Fruit fly (Drosophila melanogaster) whole organism, embryonic: ENCODE data around the gene Ilp7.

Experiments used
- Abd-B ChIP-seq: fragments of 200-800 bp; sonication (Bioruptor generic); optimal IDR thresholded peaks from 2 replicates; lab custom pipeline; 2018; ENCODE audit warnings: missing biosample characterization, mild to moderate bottlenecking, missing genetic modification characterization, moderate library complexity
- B-H2 ChIP-seq: fragments of 200-800 bp; sonication (Bioruptor generic); optimal IDR thresholded peaks from 2 replicates; lab custom pipeline; 2018; ENCODE audit warnings: missing biosample characterization, mild to moderate bottlenecking, missing genetic modification characterization
- CG10321 ChIP-seq: fragments of 200-800 bp; sonication (Bioruptor generic); IDR thresholded peaks from 2 replicates; pipeline ENCODE4 v1.3.6; 2022; ENCODE audit warnings: missing biosample characterization, missing genetic modification characterization
- CG10431 ChIP-seq: fragments of 200-800 bp; sonication (Bioruptor generic); optimal IDR thresholded peaks from 3 replicates; lab custom pipeline; 2018; ENCODE audit warnings: missing biosample characterization, mild to moderate bottlenecking, missing genetic modification characterization
- CG10543 ChIP-seq: fragments of 200-800 bp; sonication (Bioruptor generic); optimal IDR thresholded peaks from 3 replicates; lab custom pipeline; 2017; ENCODE audit warnings: missing biosample characterization, mild to moderate bottlenecking, missing genetic modification characterization, moderate library complexity
- CG10654 ChIP-seq: fragments of 200-800 bp; sonication (Bioruptor generic); optimal IDR thresholded peaks from 2 replicates; lab custom pipeline; 2016; ENCODE audit warnings: missing biosample characterization, missing genetic modification characterization
- CG11504 ChIP-seq: fragments of 200-800 bp; sonication (Bioruptor generic); optimal IDR thresholded peaks from 3 replicates; lab custom pipeline; 2019; ENCODE audit warnings: missing biosample characterization, mild to moderate bottlenecking, missing genetic modification characterization, moderate library complexity
- CG13123 ChIP-seq: fragments of 200-800 bp; sonication (Bioruptor generic); optimal IDR thresholded peaks from 2 replicates; lab custom pipeline; 2016; ENCODE audit warnings: missing biosample characterization, missing genetic modification characterization
- CG13775 ChIP-seq: fragments of 200-800 bp; sonication (Bioruptor generic); optimal IDR thresholded peaks from 3 replicates; lab custom pipeline; 2017; ENCODE audit warnings: missing biosample characterization, mild to moderate bottlenecking, missing genetic modification characterization
- CG18476 ChIP-seq: fragments of 200-800 bp; sonication (Bioruptor generic); optimal IDR thresholded peaks from 2 replicates; lab custom pipeline; 2016; ENCODE audit warnings: missing biosample characterization, mild to moderate bottlenecking, missing genetic modification characterization
- CG2199 ChIP-seq: fragments of 200-800 bp; sonication (Bioruptor generic); IDR thresholded peaks from 3 replicates; pipeline ENCODE4 v1.3.6; 2022; ENCODE audit warnings: missing biosample characterization, missing genetic modification characterization
- CG3065 ChIP-seq: fragments of 200-800 bp; sonication (Bioruptor generic); optimal IDR thresholded peaks from 2 replicates; lab custom pipeline; 2016; ENCODE audit warnings: missing biosample characterization, missing genetic modification characterization
- CG4707 ChIP-seq: fragments of 200-800 bp; sonication (Bioruptor generic); optimal IDR thresholded peaks from 2 replicates; lab custom pipeline; 2018; ENCODE audit warnings: missing biosample characterization, mild to moderate bottlenecking, missing genetic modification characterization, moderate library complexity
- CG6689 ChIP-seq: fragments of 200-800 bp; sonication (Bioruptor generic); IDR thresholded peaks from 2 replicates; pipeline ENCODE4 v1.3.6; 2022; ENCODE audit warnings: missing biosample characterization, missing genetic modification characterization
- CG6813 ChIP-seq: fragments of 200-800 bp; sonication (Bioruptor generic); optimal IDR thresholded peaks from 2 replicates; lab custom pipeline; 2017; ENCODE audit warnings: missing biosample characterization, missing genetic modification characterization, mild to moderate bottlenecking, moderate library complexity, missing genetic modification reagents
- CG7556 ChIP-seq: fragments of 200-800 bp; sonication (Bioruptor generic); optimal IDR thresholded peaks from 2 replicates; lab custom pipeline; 2017; ENCODE audit warnings: missing biosample characterization, mild to moderate bottlenecking, missing genetic modification characterization
- CG7987 ChIP-seq: fragments of 200-800 bp; sonication (Bioruptor generic); optimal IDR thresholded peaks from 2 replicates; lab custom pipeline; 2018; ENCODE audit warnings: missing biosample characterization, mild to moderate bottlenecking, missing genetic modification characterization, moderate library complexity
- CG8281 ChIP-seq: fragments of 200-800 bp; sonication (Bioruptor generic); optimal IDR thresholded peaks from 2 replicates; lab custom pipeline; 2018; ENCODE audit warnings: missing biosample characterization, mild to moderate bottlenecking, missing genetic modification characterization, moderate library complexity
- CG9876 ChIP-seq: fragments of 200-800 bp; sonication (Bioruptor generic); optimal IDR thresholded peaks from 2 replicates; lab custom pipeline; 2016; ENCODE audit warnings: missing biosample characterization, missing genetic modification characterization
- D ChIP-seq, 2 experiments: fragments of 200-800 bp in 1 of 2; fragments of >200 bp in 1 of 2; sonication (Bioruptor generic) in 1 of 2; optimal IDR thresholded peaks; 2 replicates in 1 of 2; 3 replicates in 1 of 2; lab custom pipeline; 2017; ENCODE audit warnings: mild to moderate bottlenecking in 1 of 2, missing biosample characterization in 1 of 2, missing genetic modification characterization in 1 of 2, missing genetic modification reagents in 1 of 2
- E2f1 ChIP-seq: fragments of 200-800 bp; sonication (Bioruptor generic); IDR thresholded peaks from 2 replicates; pipeline ENCODE4 v1.3.6; 2022; ENCODE audit warnings: missing biosample characterization, missing genetic modification characterization
- Ets65A ChIP-seq: fragments of 200-800 bp; sonication (Bioruptor generic); peaks from one replicate; lab custom pipeline; 2016; ENCODE audit warnings: missing biosample characterization, missing genetic modification characterization
- Fer1 ChIP-seq: fragments of 200-800 bp; sonication (Bioruptor generic); optimal IDR thresholded peaks from 2 replicates; lab custom pipeline; 2017; ENCODE audit warnings: missing biosample characterization, mild to moderate bottlenecking, missing genetic modification characterization
- Gsc ChIP-seq: fragments of 200-800 bp; sonication (Bioruptor generic); IDR thresholded peaks from 2 replicates; pipeline ENCODE4 v1.3.6; 2022; ENCODE audit warnings: missing biosample characterization, missing genetic modification characterization
- H2.0 ChIP-seq: fragments of 200-800 bp; sonication (Bioruptor generic); IDR thresholded peaks from 2 replicates; pipeline ENCODE4 v1.3.6; 2022; ENCODE audit warnings: missing biosample characterization, missing genetic modification characterization
- Hmx ChIP-seq: fragments of 200-800 bp; sonication (Bioruptor generic); optimal IDR thresholded peaks from 2 replicates; lab custom pipeline; 2016; ENCODE audit warnings: missing biosample characterization, missing genetic modification characterization
- Hr78 ChIP-seq, 2 experiments: fragments of 200-800 bp in 1 of 2; fragments of >200 bp in 1 of 2; sonication (Bioruptor generic) in 1 of 2; optimal IDR thresholded peaks; 2 replicates each; lab custom pipeline; 2017 to 2019; ENCODE audit warnings: missing biosample characterization in 2 of 2, missing genetic modification characterization in 2 of 2, mild to moderate bottlenecking in 1 of 2, moderate library complexity in 1 of 2
- MBD-R2 ChIP-seq: fragments of 200-800 bp; sonication (Bioruptor generic); IDR thresholded peaks from 2 replicates; pipeline ENCODE4 v1.3.6; 2022; ENCODE audit warnings: missing biosample characterization, missing genetic modification characterization
- Mad ChIP-seq: fragments of 200-800 bp; sonication (Bioruptor generic); optimal IDR thresholded peaks from 2 replicates; lab custom pipeline; 2016; ENCODE audit warnings: missing biosample characterization, missing genetic modification characterization
- Med ChIP-seq: fragments of 200-800 bp; sonication (Bioruptor generic); peaks from one replicate; lab custom pipeline; 2016; ENCODE audit warnings: missing biosample characterization, missing genetic modification characterization, mild to moderate bottlenecking, inconsistent platforms, moderate library complexity
- NK7.1 ChIP-seq: fragments of 200-800 bp; sonication (Bioruptor generic); optimal IDR thresholded peaks from 3 replicates; lab custom pipeline; 2016; ENCODE audit warnings: missing biosample characterization, missing genetic modification characterization
- Neu2 ChIP-seq: fragments of 200-800 bp; sonication (Bioruptor generic); optimal IDR thresholded peaks from 3 replicates; lab custom pipeline; 2016; ENCODE audit warnings: missing biosample characterization, missing genetic modification characterization, borderline replicate concordance
- Nf-YA ChIP-seq: fragments of 200-800 bp; sonication (Bioruptor generic); IDR thresholded peaks from 2 replicates; pipeline ENCODE4 v1.3.6; 2022; ENCODE audit warnings: missing biosample characterization, missing genetic modification characterization
- NfI ChIP-seq: fragments of 200-800 bp; sonication (Bioruptor generic); optimal IDR thresholded peaks from 3 replicates; lab custom pipeline; 2018; ENCODE audit warnings: missing biosample characterization, mild to moderate bottlenecking, missing genetic modification characterization, moderate library complexity
- Sry-β ChIP-seq: fragments of 200-800 bp; sonication (Bioruptor generic); optimal IDR thresholded peaks from 2 replicates; lab custom pipeline; 2018; ENCODE audit warnings: missing biosample characterization, mild to moderate bottlenecking, missing genetic modification characterization, moderate library complexity
- Usf ChIP-seq: fragments of 200-800 bp; sonication (Bioruptor generic); optimal IDR thresholded peaks from 2 replicates; lab custom pipeline; 2017; ENCODE audit warnings: missing genotype, missing biosample characterization, missing genetic modification characterization
- al ChIP-seq: fragments of 200-800 bp; sonication (Bioruptor generic); IDR thresholded peaks from 2 replicates; pipeline ENCODE4 v1.3.6; 2022; ENCODE audit warnings: missing biosample characterization, missing genetic modification characterization
- chm ChIP-seq: fragments of 200-800 bp; sonication (Bioruptor generic); IDR thresholded peaks from 2 replicates; pipeline ENCODE4 v1.3.6; 2022; ENCODE audit warnings: missing biosample characterization, missing genetic modification characterization
- crc ChIP-seq: fragments of 200-800 bp; sonication (Bioruptor generic); optimal IDR thresholded peaks from 2 replicates; lab custom pipeline; 2016; ENCODE audit warnings: missing biosample characterization, missing genetic modification characterization
- crol ChIP-seq: fragments of 200-800 bp; sonication (Bioruptor generic); IDR thresholded peaks from 2 replicates; pipeline ENCODE4 v1.3.6; 2022; ENCODE audit warnings: missing biosample characterization, missing genetic modification characterization
- fru ChIP-seq: fragments of >200 bp; optimal IDR thresholded peaks from 2 replicates; lab custom pipeline; 2017
- mld ChIP-seq: fragments of 200-800 bp; sonication (Bioruptor generic); IDR thresholded peaks from 3 replicates; pipeline ENCODE4 v1.3.6; 2022; ENCODE audit warnings: missing biosample characterization, missing genetic modification characterization; ENCODE audit not compliant: partially characterized antibody
- nmo ChIP-seq: fragments of 200-800 bp; sonication (Bioruptor generic); optimal IDR thresholded peaks from 2 replicates; lab custom pipeline; 2018; ENCODE audit warnings: missing biosample characterization, mild to moderate bottlenecking, missing genetic modification characterization, moderate library complexity
- otp ChIP-seq: fragments of 200-800 bp; sonication (Bioruptor generic); IDR thresholded peaks from 3 replicates; pipeline ENCODE4, ENCODE4 v1.3.6; 2022; ENCODE audit warnings: missing biosample characterization, missing genetic modification characterization
- psq ChIP-seq: fragments of 200-800 bp; sonication (Bioruptor generic); optimal IDR thresholded peaks from 2 replicates; lab custom pipeline; 2017; ENCODE audit warnings: missing biosample characterization, missing genetic modification characterization
- sima ChIP-seq: fragments of 200-800 bp; sonication (Bioruptor generic); optimal IDR thresholded peaks from 2 replicates; lab custom pipeline; 2016; ENCODE audit warnings: missing biosample characterization, missing genetic modification characterization
- sob ChIP-seq: fragments of 200-800 bp; sonication (Bioruptor generic); IDR thresholded peaks from 2 replicates; pipeline ENCODE4 v1.3.6; 2022; ENCODE audit warnings: missing biosample characterization, missing genetic modification characterization
- ttk ChIP-seq: fragments of 200-800 bp; sonication (Bioruptor generic); IDR thresholded peaks from 2 replicates; pipeline ENCODE4 v2.1.2; 2022; ENCODE audit warnings: missing biosample characterization, missing genetic modification characterization

The Ilp7 gene

dm6 chrX:3686469-3687410 lies 19.3 kb downstream of the Ilp7 start (continued):
- TF ChIP-seq CG18476 (peak; percentile 7), D (optimal IDR thresholded peaks at IDR 0.05; lab: Kevin White, UChicago) (no peak), D (GFP tag; optimal IDR thresholded peaks at IDR 0.05; lab: Kevin White, UChicago) (peak; percentile 77), Hmx (GFP tag; lab: Kevin White, UChicago) (no peak), NK7.1 (GFP tag; lab: Kevin White, UChicago) (peak; percentile 26), ttk (GFP tag; lab: Robert Waterston, UW) (peak; percentile 66), Mad (GFP tag; lab: Kevin White, UChicago) (peak; percentile 40), B-H2 (GFP tag; lab: Kevin White, UChicago) (no peak), CG6689 (peak; percentile 79), sima (GFP tag; lab: Kevin White, UChicago) (no peak), CG11504 (tag; lab: Kevin White, UChicago) (peak; percentile 96), CG2199 (GFP tag; lab: Robert Waterston, UW) (peak; percentile 58; the same call in 1 of the 3 replicates), CG13775 (GFP tag; lab: Kevin White, UChicago) (peak; percentile 29), Hr78 (GFP tag; optimal IDR thresholded peaks at IDR 0.05; lab: Kevin White, UChicago) (peak in 1 of 2 experiments; percentile 66), H2.0 (GFP tag; lab: Robert Waterston, UW) (peak; percentile 68), mld (GFP tag; lab: Robert Waterston, UW) (no peak), CG10321 (no peak), CG3065 (GFP tag; lab: Kevin White, UChicago) (peak; percentile 15), Sry-β (GFP tag; lab: Kevin White, UChicago) (no peak), sob (GFP tag; lab: Robert Waterston, UW) (peak; percentile 61), otp (peak; percentile 70; the same call in 1 of the 3 replicates), CG10543 (GFP tag; lab: Kevin White, UChicago) (no peak), crc (GFP tag; lab: Kevin White, UChicago) (peak; percentile 14), fru (lab: Kevin White, UChicago) (no peak), psq (GFP tag; lab: Kevin White, UChicago) (no peak), NfI (GFP tag; lab: Kevin White, UChicago) (peak; percentile 16), crol (GFP tag; lab: Robert Waterston, UW) (peak; percentile 91), CG4707 (GFP tag; lab: Kevin White, UChicago) (peak; percentile 74), E2f1 (GFP tag; lab: Robert Waterston, UW) (peak; percentile 67), CG7987 (peak; percentile 27), Nf-YA (GFP tag; lab: Robert Waterston, UW) (0 out of 2 replicates have a peak, but pooled peaks have one; percentile 48), chm (GFP tag; lab: Robert Waterston, UW) (peak; percentile 69; the same call in 1 of the 2 replicates), Usf (GFP tag; lab: Kevin White, UChicago) (no peak), al (GFP tag; lab: Robert Waterston, UW) (no peak), nmo (GFP tag; lab: Kevin White, UChicago) (peak; percentile 81), Fer1 (GFP tag; lab: Kevin White, UChicago) (peak; percentile 53), CG9876 (GFP tag; lab: Kevin White, UChicago) (no peak), Neu2 (no peak), CG13123 (no peak), CG7556 (GFP tag; lab: Kevin White, UChicago) (peak; percentile 51), MBD-R2 (GFP tag; lab: Robert Waterston, UW) (no peak), Med (GFP tag; lab: Kevin White, UChicago) (peak; percentile 89), Abd-B (peak; percentile 46), CG8281 (tag; lab: Kevin White, UChicago) (peak; percentile 45), CG10654 (GFP tag; lab: Kevin White, UChicago) (peak; percentile 45), CG6813 (GFP tag; lab: Kevin White, UChicago) (peak; percentile 45), Ets65A (GFP tag; lab: Kevin White, UChicago) (peak; percentile 88), CG10431 (GFP tag; lab: Kevin White, UChicago) (peak; percentile 10), Gsc (no peak)
